Worm (Caenorhabditis elegans) whole organism, L4 larva: Measurements from ENCODE around the gene srx-46.
"Not testable (repeated sequence)": the region's sequence is repeated elsewhere in the genome, so short reads cannot be mapped to it uniquely, and the experiment has no call there.

Experiments
- F37D6.2 ChIP-seq: sonication (generic microtip); optimal IDR thresholded peaks from 2 replicates; lab custom pipeline; 2016; ENCODE audit warnings: mild to moderate bottlenecking, missing genetic modification characterization, missing compliant biosample characterization
- F44E2.7 ChIP-seq: fragments of 200-800 bp; sonication (Bioruptor generic); IDR thresholded peaks from 2 replicates; pipeline ENCODE4 v2.1.2; 2022; ENCODE audit warnings: missing genetic modification characterization, missing compliant biosample characterization
- F49E8.2 ChIP-seq: sonication (generic microtip); optimal IDR thresholded peaks from 2 replicates; lab custom pipeline; 2016; ENCODE audit warnings: missing compliant biosample characterization, mild to moderate bottlenecking, missing genetic modification characterization, borderline replicate concordance
- T26A8.4 ChIP-seq: fragments of 200-800 bp; sonication (Bioruptor generic); IDR thresholded peaks from 2 replicates; pipeline ENCODE4 v1.3.6; 2022; ENCODE audit warnings: missing genetic modification characterization, missing compliant biosample characterization
- Y105C5A.15 ChIP-seq: fragments of 200-800 bp; sonication (Bioruptor generic); IDR thresholded peaks from 2 replicates; pipeline ENCODE4 v1.3.6; 2022; ENCODE audit warnings: missing genetic modification characterization, missing compliant biosample characterization
- Y48G9A.11 ChIP-seq: fragments of 200-800 bp; sonication (Bioruptor generic); IDR thresholded peaks from 2 replicates; pipeline ENCODE4 v1.3.6; 2022; ENCODE audit warnings: missing genetic modification reagents, missing genetic modification characterization, missing compliant biosample characterization
- Y5F2A.4 ChIP-seq: fragments of 200-800 bp; sonication (Bioruptor generic); optimal IDR thresholded peaks from 2 replicates; lab custom pipeline; 2018; ENCODE audit warnings: mild to moderate bottlenecking, missing genetic modification characterization, missing compliant biosample characterization
- Y75B8A.6 ChIP-seq: fragments of 200-800 bp; sonication (Bioruptor generic); IDR thresholded peaks from 2 replicates; pipeline ENCODE4 v1.3.6; 2022; ENCODE audit warnings: missing genetic modification reagents, missing genetic modification characterization, missing compliant biosample characterization
- ZK546.5 ChIP-seq, 2 experiments: sonication (generic microtip); optimal IDR thresholded peaks; 2 replicates each; lab custom pipeline; 2017; ENCODE audit warnings: missing biosample characterization in 2 of 2, missing genetic modification characterization in 2 of 2
- aha-1 ChIP-seq: fragments of 150-350 bp; peaks from one replicate; lab custom pipeline; 2014; ENCODE audit warnings: missing biosample characterization, missing genetic modification characterization
- ces-1 ChIP-seq: fragments of 150-350 bp; sonication (generic microtip); optimal IDR thresholded peaks from 4 replicates; lab custom pipeline; 2014; ENCODE audit warnings: missing biosample characterization, missing genetic modification reagents, missing genetic modification characterization
- dmd-6 ChIP-seq: fragments of 200-800 bp; sonication (Bioruptor generic); IDR thresholded peaks from 2 replicates; pipeline ENCODE4 v1.3.6; 2022; ENCODE audit warnings: missing genetic modification reagents, missing genetic modification characterization, missing compliant biosample characterization
- dve-1 ChIP-seq: sonication (generic microtip); optimal IDR thresholded peaks from 2 replicates; lab custom pipeline; 2017; ENCODE audit warnings: antibody characterized with exemption, mild to moderate bottlenecking, missing genetic modification characterization, missing compliant biosample characterization; ENCODE audit not compliant: insufficient read depth
- egl-27 ChIP-seq: sonication (generic microtip); optimal IDR thresholded peaks from 3 replicates; lab custom pipeline; 2017; ENCODE audit warnings: missing biosample characterization, missing genetic modification reagents, missing genetic modification characterization
- hif-1 ChIP-seq, 2 experiments: sonication (generic microtip); optimal IDR thresholded peaks; 2 replicates each; lab custom pipeline; 2016 to 2017; ENCODE audit warnings: missing compliant biosample characterization in 2 of 2, missing genetic modification characterization in 2 of 2, missing genetic modification reagents in 2 of 2, missing genotype in 2 of 2, mild to moderate bottlenecking in 1 of 2
- hlh-30 ChIP-seq: sonication (generic microtip); optimal IDR thresholded peaks from 2 replicates; lab custom pipeline; 2017; ENCODE audit warnings: antibody characterized with exemption, mild to moderate bottlenecking, missing genetic modification characterization, missing compliant biosample characterization; ENCODE audit not compliant: insufficient read depth
- jun-1 ChIP-seq: fragments of 150-350 bp; optimal IDR thresholded peaks from 2 replicates; lab custom pipeline; 2014; ENCODE audit warnings: missing biosample characterization, missing genetic modification reagents, missing genetic modification characterization
- lin-13 ChIP-seq: fragments of 150-350 bp; optimal IDR thresholded peaks from 2 replicates; lab custom pipeline; 2014; ENCODE audit warnings: missing biosample characterization, missing genetic modification reagents, missing genetic modification characterization
- lin-39 ChIP-seq: fragments of 150-350 bp; optimal IDR thresholded peaks from 2 replicates; lab custom pipeline; 2014; ENCODE audit warnings: missing biosample characterization, missing genetic modification reagents, missing genetic modification characterization
- madf-5 ChIP-seq, 2 experiments: fragments of 200-800 bp; sonication (Bioruptor generic); IDR thresholded peaks; 2 replicates each; pipeline ENCODE4 v1.3.6; 2022; ENCODE audit warnings: missing compliant biosample characterization in 2 of 2, missing genetic modification characterization in 2 of 2
- mdl-1 ChIP-seq, 2 experiments: fragments of 150-350 bp in 1 of 2; sonication (generic microtip) in 1 of 2; optimal IDR thresholded peaks; 2 replicates each; lab custom pipeline; 2014 to 2017; ENCODE audit warnings: missing biosample characterization in 2 of 2, missing genetic modification characterization in 2 of 2
- nhr-102 ChIP-seq: sonication (generic microtip); optimal IDR thresholded peaks from 2 replicates; lab custom pipeline; 2016; ENCODE audit warnings: mild to moderate bottlenecking, missing genetic modification characterization, moderate library complexity, missing compliant biosample characterization
- nhr-11 ChIP-seq: fragments of 150-350 bp; optimal IDR thresholded peaks from 2 replicates; lab custom pipeline; 2014; ENCODE audit warnings: missing biosample characterization, missing genetic modification characterization
- nhr-28 ChIP-seq: fragments of 150-350 bp; optimal IDR thresholded peaks from 2 replicates; lab custom pipeline; 2014; ENCODE audit warnings: missing biosample characterization, missing genetic modification characterization
- nhr-42 ChIP-seq: fragments of 200-800 bp; sonication (Bioruptor generic); IDR thresholded peaks from 2 replicates; pipeline ENCODE4 v1.3.6; 2022; ENCODE audit warnings: missing genetic modification characterization, missing compliant biosample characterization
- nhr-48 ChIP-seq: sonication (generic microtip); optimal IDR thresholded peaks from 2 replicates; lab custom pipeline; 2016; ENCODE audit warnings: mild to moderate bottlenecking, missing genetic modification characterization, missing compliant biosample characterization
- nhr-6 ChIP-seq: fragments of 150-350 bp; optimal IDR thresholded peaks from 2 replicates; lab custom pipeline; 2014; ENCODE audit warnings: missing biosample characterization, missing genetic modification characterization
- nhr-76 ChIP-seq: fragments of 150-350 bp; optimal IDR thresholded peaks from 2 replicates; lab custom pipeline; 2014; ENCODE audit warnings: missing biosample characterization, missing genetic modification characterization
- pha-4 ChIP-seq, 2 experiments: fragments of 150-350 bp in 1 of 2; fragments of 200-800 bp in 1 of 2; sonication (Bioruptor generic) in 1 of 2; IDR thresholded peaks in 1 of 2; optimal IDR thresholded peaks in 1 of 2; 2 replicates each; pipeline versions ENCODE4 v1.3.6 to Lab custom; 2014 to 2022; ENCODE audit warnings: missing genetic modification characterization in 2 of 2, missing genetic modification reagents in 2 of 2, missing biosample characterization in 1 of 2, missing compliant biosample characterization in 1 of 2
- pqm-1 ChIP-seq: sonication (generic microtip); optimal IDR thresholded peaks from 2 replicates; lab custom pipeline; 2017; ENCODE audit warnings: missing biosample characterization, missing genetic modification characterization
- rbr-2 ChIP-seq: sonication (generic microtip); optimal IDR thresholded peaks from 2 replicates; lab custom pipeline; 2016; ENCODE audit warnings: missing genotype, missing genetic modification characterization, missing compliant biosample characterization
- spr-1 ChIP-seq: sonication (generic microtip); optimal IDR thresholded peaks from 2 replicates; lab custom pipeline; 2016; ENCODE audit warnings: mild to moderate bottlenecking, missing genetic modification characterization, missing compliant biosample characterization
- unc-130 ChIP-seq: sonication (generic microtip); optimal IDR thresholded peaks from 2 replicates; lab custom pipeline; 2016; ENCODE audit warnings: missing genetic modification reagents, missing genetic modification characterization, missing compliant biosample characterization
- unc-39 ChIP-seq: sonication (generic microtip); optimal IDR thresholded peaks from 2 replicates; lab custom pipeline; 2017; ENCODE audit warnings: missing biosample characterization, missing genetic modification characterization
- unc-62 ChIP-seq, 3 experiments: fragments of 150-350 bp in 1 of 3; sonication (generic microtip); optimal IDR thresholded peaks in 2 of 3; peaks in 1 of 3; 1 replicate in 1 of 3; 2 replicates in 2 of 3; lab custom pipeline; 2014 to 2017; ENCODE audit warnings: missing biosample characterization in 3 of 3, missing genetic modification characterization in 3 of 3, missing genetic modification reagents in 3 of 3, missing genotype in 1 of 3
- ztf-7 ChIP-seq: fragments of 150-350 bp; optimal IDR thresholded peaks from 2 replicates; lab custom pipeline; 2014; ENCODE audit warnings: missing biosample characterization, missing genetic modification characterization

Gene srx-46

DNA sequence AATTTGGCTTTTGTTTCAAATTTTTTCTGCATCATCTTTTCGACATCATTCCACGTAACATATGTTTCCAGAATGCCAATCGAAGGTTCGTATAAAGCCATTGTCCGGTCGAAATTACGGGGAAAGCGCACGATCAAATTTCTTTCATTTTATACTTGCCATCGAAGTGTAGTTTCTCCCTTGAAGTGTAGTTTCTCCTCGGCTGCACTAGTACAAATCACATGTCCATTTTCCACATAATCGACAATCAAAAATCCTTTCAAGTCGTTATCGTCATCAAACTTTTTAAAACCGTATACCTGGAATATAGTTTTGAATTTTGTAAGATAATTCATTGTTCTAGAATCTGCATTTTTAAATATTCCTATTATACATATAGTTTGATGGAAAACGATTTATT lies 22.3 kb downstream of the srx-46 start, which contains the start of gene E02C12.9 (continued):
- no peak for TF ChIP-seq aha-1 (tag; lab: Kevin White, UChicago)
- TF ChIP-seq unc-39 (tag; lab: Kevin White, UChicago): no peak
- TF ChIP-seq lin-39 (tag; lab: Kevin White, UChicago): no peak

DNA sequence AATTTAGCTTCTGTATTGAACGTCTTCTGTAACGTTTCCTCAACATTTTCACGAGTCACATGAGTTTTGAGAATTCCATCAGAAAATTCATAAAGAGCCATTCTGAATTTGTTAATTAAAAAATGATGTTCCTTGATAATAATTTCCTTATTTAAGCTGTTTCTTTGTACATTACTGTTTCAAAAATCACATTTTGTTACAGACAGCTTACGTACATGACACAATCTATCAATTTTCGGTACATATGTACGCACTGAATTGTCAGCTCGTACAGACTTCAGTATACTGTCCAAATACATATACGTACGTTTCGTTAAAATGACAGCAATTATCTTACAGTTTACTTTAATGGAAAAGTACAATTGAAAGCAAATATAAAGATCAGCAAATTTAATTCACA lies 23.4 kb downstream of the srx-46 start, which contains the start of gene E02C12.19:
E02C12.19 (minus strand) TSS at position 101 of the 400 bp plus-strand sequence.
- TF ChIP-seq madf-5 (GFP tag; IDR thresholded peaks at IDR 0.05; lab: Robert Waterston, UW) (no peak), unc-39 (tag; lab: Kevin White, UChicago) (no peak), Y48G9A.11 (no peak), T26A8.4 (GFP tag; lab: Robert Waterston, UW) (no peak), ces-1 (GFP tag; lab: Kevin White, UChicago) (no peak), nhr-102 (tag; lab: Kevin White, UChicago) (no peak), lin-13 (GFP tag; lab: Kevin White, UChicago) (no peak), nhr-6 (no peak), nhr-28 (tag; lab: Kevin White, UChicago) (no peak), pha-4 (GFP tag; IDR thresholded peaks at IDR 0.05; lab: Robert Waterston, UW) (no peak), pha-4 (tag; optimal IDR thresholded peaks at IDR 0.05; lab: Kevin White, UChicago) (no peak), jun-1 (tag; lab: Kevin White, UChicago) (no peak), ztf-7 (tag; lab: Kevin White, UChicago) (no peak), hlh-30 (tag; lab: Kevin White, UChicago) (no peak)

DNA sequence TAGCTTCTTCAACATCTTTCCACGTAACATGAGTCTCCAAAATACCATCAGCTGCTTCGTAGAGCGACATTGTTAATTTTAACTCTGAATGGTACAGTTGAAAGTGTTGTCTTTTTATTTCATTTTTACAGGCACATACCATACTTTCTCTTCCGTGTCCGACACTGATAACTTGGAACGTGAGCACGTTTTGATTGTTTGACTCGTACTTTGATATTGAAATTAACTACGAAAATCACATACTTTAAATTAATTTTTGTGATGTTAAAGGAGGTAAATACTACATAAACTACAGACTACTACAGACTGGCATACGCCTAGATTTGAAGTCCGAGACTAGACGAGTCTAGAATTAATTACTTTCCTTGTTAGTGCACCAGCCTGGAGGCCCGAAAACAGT lies 25.3 kb downstream of the srx-46 start, which contains the start of gene E02C12.10:
E02C12.10 (minus strand) TSS at position 75 of the 400 bp plus-strand sequence.
- no peak for TF ChIP-seq pqm-1 (tag; lab: Kevin White, UChicago)
- no peak for TF ChIP-seq unc-39 (tag; lab: Kevin White, UChicago)
- peak; percentile 69 for TF ChIP-seq nhr-28 (tag; lab: Kevin White, UChicago)
- TF ChIP-seq, all 104 proteins: peak for 1

DNA sequence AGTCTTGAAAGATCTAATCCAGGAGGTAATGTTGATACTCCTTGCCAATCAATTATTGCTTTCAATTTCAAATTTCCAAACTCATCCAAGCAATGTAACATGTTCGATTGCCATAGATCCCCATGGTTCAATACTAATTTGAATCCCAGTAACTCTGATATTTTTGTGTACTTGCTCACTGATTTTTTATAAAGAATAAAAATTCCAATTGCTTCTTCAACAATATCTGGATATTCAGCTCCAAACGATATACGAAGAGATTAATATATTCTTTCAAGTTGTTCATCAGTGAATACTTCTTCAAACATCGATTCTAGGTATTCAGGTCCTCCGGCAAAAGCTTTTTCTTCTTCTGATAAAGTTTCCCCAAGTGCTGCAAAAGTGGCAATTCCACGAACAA lies 26.8 kb downstream of the srx-46 start, which contains the start of gene E02C12.11:
E02C12.11 (minus strand) TSS at position 101 of the 400 bp plus-strand sequence.
- not testable (repeated sequence) for TF ChIP-seq Y105C5A.15 (GFP tag; lab: Robert Waterston, UW); F37D6.2 (tag; lab: Kevin White, UChicago); egl-27

DNA sequence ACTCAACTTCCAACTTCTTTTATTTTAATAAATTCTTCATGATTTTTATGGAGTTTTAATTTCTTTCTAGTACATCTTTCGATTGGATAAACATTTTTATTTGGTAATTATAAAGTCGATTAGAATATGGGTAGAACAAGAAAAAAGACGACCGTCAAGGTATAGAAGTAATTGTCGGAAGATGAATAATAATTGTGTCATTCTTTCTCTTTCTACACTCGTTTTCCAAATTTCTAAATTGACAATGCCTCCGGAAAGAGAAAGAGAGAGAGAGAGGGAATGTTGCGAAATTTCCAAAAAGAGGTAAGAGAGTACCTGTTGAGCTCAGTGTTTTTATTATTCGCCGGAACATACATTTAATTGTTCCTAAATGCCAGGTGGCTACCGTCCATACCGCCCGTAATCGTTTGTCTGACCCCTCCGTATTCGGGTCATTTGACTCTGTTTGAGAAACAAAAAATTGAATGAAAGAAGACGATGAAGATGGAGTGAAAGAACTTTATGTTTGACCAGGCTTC lies 28.9 kb downstream of the srx-46 start, which contains the start of gene E02C12.12:
E02C12.12 (minus strand) TSS at position 468 of the 518 bp plus-strand sequence.
- TF ChIP-seq Y105C5A.15 (GFP tag; lab: Robert Waterston, UW): no peak
- TF ChIP-seq unc-62 (GFP tag; optimal IDR thresholded peaks at IDR 0.05 in 1 of 2; lab: Kevin White, UChicago): peak in 1 of 2 experiments; percentile 55
- no peak for TF ChIP-seq unc-62 (tag; optimal IDR thresholded peaks at IDR 0.05; lab: Kevin White, UChicago)
- TF ChIP-seq, all 104 proteins: peak for 1

DNA sequence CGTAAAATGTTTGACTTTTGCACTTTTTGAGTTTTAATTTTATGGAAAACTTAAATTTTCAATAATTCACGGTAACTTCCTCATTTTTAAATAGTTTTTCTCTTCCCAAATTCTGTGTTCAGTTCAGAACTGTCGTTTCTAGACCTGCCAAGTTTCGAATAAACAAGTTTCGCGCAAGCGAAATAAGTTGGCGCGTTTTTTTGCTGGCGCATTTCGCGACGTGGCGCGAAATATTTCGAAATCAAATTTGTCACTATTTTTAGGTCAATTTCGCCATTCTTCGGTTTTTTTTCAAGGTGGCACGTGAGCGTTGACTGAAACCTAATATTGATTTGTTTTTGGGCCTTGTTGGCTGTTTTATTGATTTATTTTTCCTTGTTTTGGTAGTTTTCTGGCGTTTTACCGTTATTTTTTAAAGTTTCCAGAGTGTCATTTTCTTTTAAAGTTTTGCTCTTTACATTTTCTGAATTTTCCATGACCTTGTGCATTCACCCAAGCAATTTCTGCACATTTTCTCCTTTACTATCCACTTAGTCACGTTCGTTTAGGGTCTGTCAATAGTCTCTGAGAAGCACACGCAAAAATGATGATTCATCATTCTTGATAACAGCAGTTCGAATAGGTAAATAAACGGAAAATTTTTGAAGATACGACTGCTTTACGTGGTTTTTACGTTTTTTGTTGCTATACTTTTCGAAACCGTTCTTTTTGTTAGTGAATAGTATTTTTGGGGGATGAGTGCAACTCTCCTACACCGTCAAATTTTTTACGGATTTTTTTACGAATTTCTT lies 29.7 kb downstream of the srx-46 start:
- TF ChIP-seq F49E8.2 (tag; lab: Kevin White, UChicago): peak; percentile 87
- no peak for TF ChIP-seq F44E2.7 (GFP tag; lab: Robert Waterston, UW)
- TF ChIP-seq hif-1 (tag; optimal IDR thresholded peaks at IDR 0.05; lab: Kevin White, UChicago): no peak
- peak; percentile 13 for TF ChIP-seq pqm-1 (tag; lab: Kevin White, UChicago)
- no peak for TF ChIP-seq ZK546.5 (tag; optimal IDR thresholded peaks at IDR 0.05; lab: Kevin White, UChicago)
- TF ChIP-seq Y5F2A.4 (GFP tag; lab: Kevin White, UChicago): no peak
- TF ChIP-seq dmd-6 (GFP tag; lab: Robert Waterston, UW): 0 out of 2 replicates have a peak, but pooled peaks have one; percentile 20
- no peak for TF ChIP-seq lin-13 (GFP tag; lab: Kevin White, UChicago)
- TF ChIP-seq dve-1 (tag; lab: Kevin White, UChicago): peak; percentile 8
- TF ChIP-seq spr-1 (tag; lab: Kevin White, UChicago): no peak
- TF ChIP-seq lin-39 (tag; lab: Kevin White, UChicago): no peak
- TF ChIP-seq nhr-76 (tag; lab: Kevin White, UChicago): no peak
- TF ChIP-seq rbr-2: no peak
- TF ChIP-seq Y75B8A.6 (GFP tag; lab: Robert Waterston, UW): no peak
- TF ChIP-seq unc-130: peak; percentile 68
- no peak for TF ChIP-seq mdl-1 (tag; optimal IDR thresholded peaks at IDR 0.05; lab: Kevin White, UChicago)
- TF ChIP-seq nhr-42 (GFP tag; lab: Robert Waterston, UW): no peak
- no peak for TF ChIP-seq nhr-48 (tag; lab: Kevin White, UChicago)
- TF ChIP-seq nhr-11 (tag; lab: Kevin White, UChicago): no peak
